Worm (Caenorhabditis elegans) whole organism, late embryonic: ENCODE data around the gene F08D12.7.

Experiments
- K02D7.2 ChIP-seq: sonication (generic microtip); optimal IDR thresholded peaks from 2 replicates; lab custom pipeline; 2017; ENCODE audit warnings: mild to moderate bottlenecking, missing genetic modification characterization, missing compliant biosample characterization
- ceh-18 ChIP-seq: sonication (generic microtip); optimal IDR thresholded peaks from 2 replicates; lab custom pipeline; 2016; ENCODE audit warnings: missing genetic modification characterization, missing compliant biosample characterization
- ceh-6 ChIP-seq: fragments of 200-800 bp; sonication (Bioruptor generic); optimal IDR thresholded peaks from 2 replicates; lab custom pipeline; 2018; ENCODE audit warnings: mild to moderate bottlenecking, missing genetic modification characterization, missing compliant biosample characterization
- lin-11 ChIP-seq: fragments of 200-800 bp; sonication (Bioruptor generic); optimal IDR thresholded peaks from 2 replicates; lab custom pipeline; 2018; ENCODE audit warnings: mild to moderate bottlenecking, missing genetic modification characterization, missing compliant biosample characterization
- npax-4 ChIP-seq: sonication (generic microtip); optimal IDR thresholded peaks from 2 replicates; lab custom pipeline; 2016; ENCODE audit warnings: missing genetic modification characterization, missing compliant biosample characterization
- pax-1 ChIP-seq: fragments of 150-350 bp; optimal IDR thresholded peaks from 2 replicates; lab custom pipeline; 2014; ENCODE audit warnings: missing biosample characterization, missing genetic modification characterization
- pqm-1 ChIP-seq: sonication (generic microtip); optimal IDR thresholded peaks from 2 replicates; lab custom pipeline; 2016; ENCODE audit warnings: missing genetic modification characterization, missing compliant biosample characterization
- sox-4 ChIP-seq: sonication (generic microtip); optimal IDR thresholded peaks from 2 replicates; lab custom pipeline; 2017; ENCODE audit warnings: mild to moderate bottlenecking, missing genetic modification characterization, inconsistent platforms, missing compliant biosample characterization
- syd-9 ChIP-seq: sonication (generic microtip); optimal IDR thresholded peaks from 2 replicates; lab custom pipeline; 2016; ENCODE audit warnings: mild to moderate bottlenecking, missing genetic modification characterization, moderate library complexity, missing compliant biosample characterization

- TF ChIP-seq ceh-6 (GFP tag; lab: Kevin White, UChicago) (no peak), lin-11 (tag; lab: Kevin White, UChicago) (no peak), sox-4 (no peak), pqm-1 (no peak), npax-4 (tag; lab: Kevin White, UChicago) (no peak), pax-1 (no peak), ceh-18 (tag; lab: Kevin White, UChicago) (no peak), K02D7.2 (no peak), syd-9 (tag; lab: Kevin White, UChicago) (no peak)
These were observed 12.4 kb upstream of the F08D12.7 start, which contains the start of gene F08D12.2 for ce11 chrII:2781355-2781754.
